Worm (Caenorhabditis elegans): ENCODE data around the gene srx-113.

DNA sequence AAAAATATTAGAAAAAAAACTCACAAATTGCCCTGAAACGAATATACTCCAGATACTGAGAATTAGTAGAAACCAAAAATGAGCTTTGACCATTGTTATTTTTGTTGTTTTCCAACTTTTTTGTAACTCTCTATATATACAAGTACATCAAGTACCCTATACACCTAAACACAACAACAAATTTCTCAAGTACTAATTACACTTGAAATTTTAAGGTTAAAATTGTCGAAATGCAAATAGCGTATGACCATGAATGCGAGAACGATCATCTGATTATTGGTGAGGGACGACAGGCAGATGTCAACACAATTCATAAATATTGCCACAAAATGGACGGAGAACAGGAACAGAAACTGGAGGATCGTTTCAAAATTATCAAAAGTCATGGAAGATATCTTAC lies 7.6 kb downstream of the srx-113 start, which contains the start of gene F56H9.9:
- TF ChIP-seq mdl-1 (tag; optimal IDR thresholded peaks at IDR 0.05) (no peak), unc-62 (GFP tag; optimal IDR thresholded peaks at IDR 0.05) (no peak), ztf-4 (tag; optimal IDR thresholded peaks at IDR 0.05) (no peak), ztf-11 (tag; optimal IDR thresholded peaks at IDR 0.05) (no peak), ama-1 (optimal IDR thresholded peaks at IDR 0.05) (no peak), nhr-237 (tag; optimal IDR thresholded peaks at IDR 0.05) (no peak), lsy-2 (tag; optimal IDR thresholded peaks at IDR 0.05) (no peak)
